Worm (Caenorhabditis elegans) whole organism, young adult: ENCODE data around the gene hel-1.

Experiments used
- B0019.2 ChIP-seq: fragments of 200-800 bp; sonication (Bioruptor generic); conservative IDR thresholded peaks from 2 replicates; pipeline ENCODE4 v1.3.6; 2022; ENCODE audit warnings: missing genetic modification reagents, missing genetic modification characterization, missing compliant biosample characterization
- dpl-1 ChIP-seq: fragments of 150-350 bp; optimal IDR thresholded peaks from 2 replicates; lab custom pipeline; 2014; ENCODE audit warnings: missing biosample characterization, missing genetic modification reagents, missing genetic modification characterization
- somi-1 ChIP-seq: fragments of 200-800 bp; sonication (Bioruptor generic); optimal IDR thresholded peaks from 2 replicates; lab custom pipeline; 2018; ENCODE audit warnings: mild to moderate bottlenecking, missing genetic modification characterization, missing compliant biosample characterization

ce11 chrII:8314768-8315167 is 13.9 kb downstream of the hel-1 start:
- no peak for TF ChIP-seq somi-1 (GFP tag; lab: Kevin White, UChicago)
- no peak for TF ChIP-seq dpl-1 (GFP tag; lab: Kevin White, UChicago)
- no peak for TF ChIP-seq B0019.2 (GFP tag; lab: Robert Waterston, UW)
